Fruit fly (Drosophila melanogaster): ENCODE data around the gene CG14989.

The CG14989 gene

DNA sequence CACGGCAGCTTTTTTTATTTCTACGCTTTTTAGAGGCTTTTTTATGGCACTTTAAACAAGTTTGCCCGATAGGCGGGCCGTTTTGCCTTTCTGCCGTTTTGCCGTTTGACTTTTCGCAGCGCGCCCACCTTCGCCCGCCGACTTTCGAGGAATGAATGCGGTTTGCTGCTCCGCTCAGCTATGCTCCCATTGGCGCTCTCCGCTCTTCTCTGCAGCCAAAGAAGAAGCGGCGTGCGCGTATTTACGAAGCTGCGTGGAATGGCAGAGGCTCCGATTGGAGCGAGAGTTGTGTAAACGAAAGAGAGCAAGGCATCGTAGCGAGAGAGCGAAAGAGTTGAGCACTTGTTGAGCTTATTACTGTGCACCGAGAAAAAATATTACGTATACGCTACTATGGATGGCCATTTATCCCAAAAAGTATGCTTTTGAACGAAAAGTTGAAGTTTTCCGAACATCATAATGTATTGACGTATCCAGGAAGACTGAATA, 15.8 kb upstream of the CG14989 start, which contains the start of gene wit (continued):
- TF ChIP-seq zfh1 (GFP tag; IDR thresholded peaks at IDR 0.05): no peak
- TF ChIP-seq aop (GFP tag; IDR thresholded peaks at IDR 0.05): no peak
- TF ChIP-seq CG32772 (GFP tag; IDR thresholded peaks at IDR 0.05): no peak
- no peak for TF ChIP-seq slp2 (GFP tag; optimal IDR thresholded peaks at IDR 0.05)
- TF ChIP-seq emc (GFP tag; optimal IDR thresholded peaks at IDR 0.05): no peak
- no peak for TF ChIP-seq CG7839 (tag; optimal IDR thresholded peaks at IDR 0.05)
- TF ChIP-seq ewg (GFP tag; optimal IDR thresholded peaks at IDR 0.05): no peak
- no peak for TF ChIP-seq shn (GFP tag; optimal IDR thresholded peaks at IDR 0.05)
- no peak for TF ChIP-seq CG4404 (GFP tag; IDR thresholded peaks at IDR 0.05)
- no peak for TF ChIP-seq Xrp1 (GFP tag; IDR thresholded peaks at IDR 0.05)
- no peak for TF ChIP-seq CG14667 (GFP tag; IDR thresholded peaks at IDR 0.05)
- peak; percentile 56; the same call in 1 of the 2 replicates for TF ChIP-seq rib (GFP tag; IDR thresholded peaks at IDR 0.05)
- TF ChIP-seq CG33557 (GFP tag; optimal IDR thresholded peaks at IDR 0.05): no peak
- no peak for TF ChIP-seq phol (tag; optimal IDR thresholded peaks at IDR 0.05)
- TF ChIP-seq CG10267 (tag; optimal IDR thresholded peaks at IDR 0.05): no peak
- TF ChIP-seq exex (tag; optimal IDR thresholded peaks at IDR 0.05): no peak
- no peak for TF ChIP-seq CG13624 (GFP tag; optimal IDR thresholded peaks at IDR 0.05)
- TF ChIP-seq CG2129 (GFP tag; IDR thresholded peaks at IDR 0.05; ENCODE audit: partially characterized antibody): no peak
- no peak for TF ChIP-seq CG9797 (GFP tag; optimal IDR thresholded peaks at IDR 0.05)
- TF ChIP-seq ase (GFP tag; IDR thresholded peaks at IDR 0.05): no peak
- TF ChIP-seq Opbp (GFP tag; IDR thresholded peaks at IDR 0.05; ENCODE audit: partially characterized antibody): peak; percentile 15; the same call in 1 of the 3 replicates
- TF ChIP-seq luna (GFP tag; optimal IDR thresholded peaks at IDR 0.05): no peak
- TF ChIP-seq amos (GFP tag; IDR thresholded peaks at IDR 0.05; ENCODE audit: partially characterized antibody): no peak; the same call in 1 of the 2 replicates
- TF ChIP-seq CG2116 (GFP tag; optimal IDR thresholded peaks at IDR 0.05): no peak
- no peak for TF ChIP-seq Ptx1 (GFP tag; IDR thresholded peaks at IDR 0.05)
- no peak for TF ChIP-seq fru (optimal IDR thresholded peaks at IDR 0.05)
- peak; percentile 6 for TF ChIP-seq unpg (GFP tag; optimal IDR thresholded peaks at IDR 0.05)
- no peak for TF ChIP-seq NFAT (GFP tag; IDR thresholded peaks at IDR 0.05)
- TF ChIP-seq Hmr (GFP tag; optimal IDR thresholded peaks at IDR 0.05): peak; percentile 50
- TF ChIP-seq Atf-2 (GFP tag; optimal IDR thresholded peaks at IDR 0.05): no peak
- TF ChIP-seq CG6175 (GFP tag; IDR thresholded peaks at IDR 0.05): no peak
- no peak for TF ChIP-seq Oaz (GFP tag; IDR thresholded peaks at IDR 0.05)
- TF ChIP-seq CG11456 (GFP tag; IDR thresholded peaks at IDR 0.05): no peak
- no peak for TF ChIP-seq Gug (GFP tag; IDR thresholded peaks at IDR 0.05)
- TF ChIP-seq sim (GFP tag; IDR thresholded peaks at IDR 0.05): no peak
- no peak for TF ChIP-seq az2 (GFP tag; optimal IDR thresholded peaks at IDR 0.05)
- no peak for TF ChIP-seq Sox100B (GFP tag; optimal IDR thresholded peaks at IDR 0.05)
- TF ChIP-seq Gsc (GFP tag; IDR thresholded peaks at IDR 0.05): no peak
- no peak for TF ChIP-seq ssp (GFP tag; IDR thresholded peaks at IDR 0.05)
- no peak for TF ChIP-seq CG4617 (GFP tag; optimal IDR thresholded peaks at IDR 0.05; ENCODE audit: borderline replicate concordance)
- no peak for TF ChIP-seq CG6254 (GFP tag; optimal IDR thresholded peaks at IDR 0.05)
- no peak for TF ChIP-seq CG2889 (GFP tag; IDR thresholded peaks at IDR 0.05)
- peak; percentile 48 for TF ChIP-seq wek (GFP tag; optimal IDR thresholded peaks at IDR 0.05)
- no peak for TF ChIP-seq CG10147 (GFP tag; optimal IDR thresholded peaks at IDR 0.05)
- TF ChIP-seq MESR4 (GFP tag; optimal IDR thresholded peaks at IDR 0.05): no peak
- peak; percentile 14 for TF ChIP-seq CG17568 (GFP tag; optimal IDR thresholded peaks at IDR 0.05)
- TF ChIP-seq Mad (GFP tag; optimal IDR thresholded peaks at IDR 0.05): peak; percentile 6
- TF ChIP-seq al (GFP tag; IDR thresholded peaks at IDR 0.05): no peak
- peak; percentile 38 for TF ChIP-seq corto (GFP tag; optimal IDR thresholded peaks at IDR 0.05)
- TF ChIP-seq Poxn (GFP tag; IDR thresholded peaks at IDR 0.05): no peak
- no peak for TF ChIP-seq Ada2b (GFP tag; IDR thresholded peaks at IDR 0.05)
- TF ChIP-seq Fer3 (tag; optimal IDR thresholded peaks at IDR 0.05): no peak

All from whole organism, embryonic.